Worm (Caenorhabditis elegans): Measurements from ENCODE around the gene aakg-3.

Gene aakg-3

DNA sequence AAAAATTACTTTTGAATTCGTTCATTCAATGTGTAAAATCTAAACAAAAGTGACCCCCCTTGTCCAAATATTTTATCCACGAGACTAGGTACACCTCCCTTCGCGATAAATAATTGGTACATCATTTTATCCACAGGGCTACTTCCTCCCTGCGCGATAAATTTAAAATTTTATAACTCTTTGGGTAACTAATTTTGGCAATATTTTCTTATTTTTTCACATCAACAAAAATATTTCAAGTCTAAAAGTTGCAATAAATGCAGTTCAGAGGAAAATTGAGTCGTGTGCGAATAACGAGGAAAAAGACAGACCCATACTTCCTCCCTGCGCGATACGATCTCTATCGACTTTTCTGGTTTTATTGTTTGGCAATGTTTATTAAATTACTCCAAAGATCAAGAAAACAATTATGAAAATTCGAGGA lies 20.7 kb downstream of the aakg-3 start:
- TF ChIP-seq Y116A8C.19 (tag; optimal IDR thresholded peaks at IDR 0.05; ENCODE audit: borderline replicate concordance) (peak; percentile 20), lin-15B (tag; optimal IDR thresholded peaks at IDR 0.05) (no peak), nhr-76 (tag; optimal IDR thresholded peaks at IDR 0.05) (peak; percentile 79), dsc-1 (tag; optimal IDR thresholded peaks at IDR 0.05) (peak; percentile 100), fkh-10 (GFP tag; optimal IDR thresholded peaks at IDR 0.05) (peak; percentile 100), nhr-28 (tag; optimal IDR thresholded peaks at IDR 0.05) (peak; percentile 71), nhr-47 (tag; optimal IDR thresholded peaks at IDR 0.05) (peak; percentile 100), elt-2 (tag; optimal IDR thresholded peaks at IDR 0.05) (peak; percentile 91), hlh-17 (GFP tag; optimal IDR thresholded peaks at IDR 0.05; ENCODE audit: borderline replicate concordance) (no peak), sox-4 (tag; optimal IDR thresholded peaks at IDR 0.05) (peak; percentile 100), lin-14 (GFP tag; optimal IDR thresholded peaks at IDR 0.05) (peak; percentile 98), unc-30 (tag; optimal IDR thresholded peaks at IDR 0.05) (peak; percentile 98), nhr-19 (GFP tag; conservative IDR thresholded peaks at IDR 0.05) (peak; percentile 98), zip-4 (GFP tag; optimal IDR thresholded peaks at IDR 0.05) (peak; percentile 95), unc-130 (tag; optimal IDR thresholded peaks at IDR 0.05) (peak; percentile 69), aly-2 (tag; optimal IDR thresholded peaks at IDR 0.05) (peak; percentile 99), ceh-90 (tag; optimal IDR thresholded peaks at IDR 0.05) (no peak), aha-1 (tag; optimal IDR thresholded peaks at IDR 0.05) (peak; percentile 45), dpl-1 (GFP tag; optimal IDR thresholded peaks at IDR 0.05) (peak; percentile 57 to 66 (median 59)), lin-39 (tag; optimal IDR thresholded peaks at IDR 0.05) (peak; percentile 100), pag-3 (tag; optimal IDR thresholded peaks at IDR 0.05; ENCODE audit: borderline replicate concordance, insufficient read depth) (peak; percentile 85), elt-3 (tag; optimal IDR thresholded peaks at IDR 0.05) (peak in 5 of 6 experiments; percentile 16 to 99 (median 95)), ceh-88 (GFP tag; IDR thresholded peaks at IDR 0.05) (peak; percentile 97), C34B4.2 (tag; optimal IDR thresholded peaks at IDR 0.05) (peak; percentile 30), unc-86 (tag; optimal IDR thresholded peaks at IDR 0.05) (peak; percentile 98), ets-5 (GFP tag; IDR thresholded peaks at IDR 0.05) (0 out of 2 replicates have a peak, but pooled peaks have one; percentile 93), ztf-4 (tag; optimal IDR thresholded peaks at IDR 0.05) (peak; percentile 98), alr-1 (tag; optimal IDR thresholded peaks at IDR 0.05; ENCODE audit: borderline replicate concordance) (no peak), sptf-1 (tag; optimal IDR thresholded peaks at IDR 0.05) (no peak), C04F5.9 (tag; optimal IDR thresholded peaks at IDR 0.05) (peak; percentile 96), ceh-8 (GFP tag; optimal IDR thresholded peaks at IDR 0.05) (peak; percentile 99), nhr-85 (tag) (peak; percentile 99), zag-1 (tag; optimal IDR thresholded peaks at IDR 0.05) (peak; percentile 96), nhr-77 (tag; optimal IDR thresholded peaks at IDR 0.05) (peak; percentile 98), snu-23 (GFP tag; optimal IDR thresholded peaks at IDR 0.05) (peak; percentile 100), nhr-237 (tag; optimal IDR thresholded peaks at IDR 0.05) (peak; percentile 99), sup-37 (GFP tag; optimal IDR thresholded peaks at IDR 0.05) (peak; percentile 94), ztf-11 (tag; optimal IDR thresholded peaks at IDR 0.05) (peak; percentile 95 to 96), irx-1 (tag; optimal IDR thresholded peaks at IDR 0.05) (peak; percentile 99), lir-3 (tag; optimal IDR thresholded peaks at IDR 0.05; ENCODE audit: poor library complexity) (peak; percentile 93), snpc-4 (tag; optimal IDR thresholded peaks at IDR 0.05) (peak; percentile 94), ceh-82 (tag; optimal IDR thresholded peaks at IDR 0.05) (peak; percentile 98 to 99 (median 99)), efl-1 (optimal IDR thresholded peaks at IDR 0.05) (peak; percentile 82 to 87), efl-1 (GFP tag; optimal IDR thresholded peaks at IDR 0.05 in 1 of 2) (peak; percentile 56 to 95), fkh-8 (tag; optimal IDR thresholded peaks at IDR 0.05) (peak; percentile 94), rnt-1 (tag; optimal IDR thresholded peaks at IDR 0.05) (peak; percentile 99), mep-1 (tag; optimal IDR thresholded peaks at IDR 0.05) (peak; percentile 100), nhr-20 (tag; optimal IDR thresholded peaks at IDR 0.05) (peak; percentile 98), isw-1 (GFP tag; IDR thresholded peaks at IDR 0.05) (peak; percentile 93), egl-27 (tag; optimal IDR thresholded peaks at IDR 0.05) (peak; percentile 74 to 77), nhr-12 (tag; optimal IDR thresholded peaks at IDR 0.05) (peak; percentile 86), mab-9 (GFP tag; IDR thresholded peaks at IDR 0.05) (peak; percentile 97)

Measured in whole organism, L1 larva.